Fruit fly (Drosophila melanogaster) whole organism: ENCODE measurements around the gene SCCRO.

Source experiments
- CG8478 ChIP-seq: fragments of >200 bp; optimal IDR thresholded peaks from 2 replicates; lab custom pipeline; 2018; ENCODE audit warnings: inconsistent platforms
- Dll ChIP-seq: fragments of >200 bp; optimal IDR thresholded peaks from 2 replicates; lab custom pipeline; 2017
- EcR ChIP-seq, 2 experiments: fragments of >200 bp; optimal IDR thresholded peaks; 2 replicates each; lab custom pipeline; 2017; ENCODE audit warnings: missing biosample characterization in 2 of 2, missing genetic modification characterization in 2 of 2, missing genetic modification reagents in 2 of 2
- pan ChIP-seq: fragments of >200 bp; optimal IDR thresholded peaks from 2 replicates; lab custom pipeline; 2017
- psq ChIP-seq: fragments of >200 bp; optimal IDR thresholded peaks from 2 replicates; lab custom pipeline; 2017
- usp ChIP-seq: fragments of >200 bp; optimal IDR thresholded peaks from 2 replicates; lab custom pipeline; 2017; ENCODE audit warnings: missing biosample characterization, missing genetic modification characterization, mixed read lengths

SCCRO gene

dm6 chr3L:15543467-15543866 lies 19.8 kb upstream of the SCCRO start:
- no peak for TF ChIP-seq EcR (GFP tag; optimal IDR thresholded peaks at IDR 0.05; lab: Kevin White, UChicago)
- no peak for TF ChIP-seq Dll (lab: Kevin White, UChicago)
- TF ChIP-seq CG8478 (lab: Kevin White, UChicago): no peak
- no peak for TF ChIP-seq usp (GFP tag; lab: Kevin White, UChicago)
- no peak for TF ChIP-seq pan (lab: Kevin White, UChicago)
- TF ChIP-seq psq (lab: Kevin White, UChicago): no peak

- TF ChIP-seq EcR (GFP tag; optimal IDR thresholded peaks at IDR 0.05; lab: Kevin White, UChicago) (peak; percentile 69 to 76), psq (lab: Kevin White, UChicago) (no peak)
Measured at dm6 chr3L:15544455-15545415, 18.5 kb upstream of the SCCRO start.

dm6 chr3L:15547187-15547790 lies 15.9 kb upstream of the SCCRO start:
- TF ChIP-seq psq (lab: Kevin White, UChicago) (no peak), pan (lab: Kevin White, UChicago) (peak; percentile 32)

- TF ChIP-seq psq (lab: Kevin White, UChicago) (no peak), pan (lab: Kevin White, UChicago) (no peak), CG8478 (lab: Kevin White, UChicago) (no peak), usp (GFP tag; lab: Kevin White, UChicago) (no peak), EcR (GFP tag; optimal IDR thresholded peaks at IDR 0.05; lab: Kevin White, UChicago) (no peak), Dll (lab: Kevin White, UChicago) (no peak)
Measured at dm6 chr3L:15548843-15549242, 14.4 kb upstream of the SCCRO start.

dm6 chr3L:15553993-15554644 lies 9.1 kb upstream of the SCCRO start, which contains the start of gene AGO2:
AGO2 (plus strand) TSS chr3L:15554113.
- no peak for TF ChIP-seq EcR (GFP tag; optimal IDR thresholded peaks at IDR 0.05; lab: Kevin White, UChicago)
- TF ChIP-seq pan (lab: Kevin White, UChicago): no peak
- no peak for TF ChIP-seq Dll (lab: Kevin White, UChicago)
- no peak for TF ChIP-seq psq (lab: Kevin White, UChicago)
- TF ChIP-seq usp (GFP tag; lab: Kevin White, UChicago): no peak
- no peak for TF ChIP-seq CG8478 (lab: Kevin White, UChicago)

- TF ChIP-seq EcR (GFP tag; optimal IDR thresholded peaks at IDR 0.05; lab: Kevin White, UChicago): no peak
- no peak for TF ChIP-seq Dll (lab: Kevin White, UChicago)
- no peak for TF ChIP-seq pan (lab: Kevin White, UChicago)
- no peak for TF ChIP-seq psq (lab: Kevin White, UChicago)
- no peak for TF ChIP-seq usp (GFP tag; lab: Kevin White, UChicago)
Measured at dm6 chr3L:15562727-15563057, 535 bp upstream of the SCCRO start.

dm6 chr3L:15563851-15564106 lies 552 bp downstream of the SCCRO start:
- no peak for TF ChIP-seq pan (lab: Kevin White, UChicago)
- TF ChIP-seq psq (lab: Kevin White, UChicago): no peak
- TF ChIP-seq CG8478 (lab: Kevin White, UChicago): no peak
- no peak for TF ChIP-seq EcR (GFP tag; optimal IDR thresholded peaks at IDR 0.05; lab: Kevin White, UChicago)
- TF ChIP-seq Dll (lab: Kevin White, UChicago): no peak
- no peak for TF ChIP-seq usp (GFP tag; lab: Kevin White, UChicago)

dm6 chr3L:15565829-15566433 lies 2.7 kb downstream of the SCCRO start, which contains the start of gene dop:
dop (plus strand) TSS chr3L:15566013.
- TF ChIP-seq pan (lab: Kevin White, UChicago): no peak
- peak; percentile 38 for TF ChIP-seq CG8478 (lab: Kevin White, UChicago)

- TF ChIP-seq psq (lab: Kevin White, UChicago): no peak
- no peak for TF ChIP-seq pan (lab: Kevin White, UChicago)
- no peak for TF ChIP-seq EcR (GFP tag; optimal IDR thresholded peaks at IDR 0.05; lab: Kevin White, UChicago)
- TF ChIP-seq usp (GFP tag; lab: Kevin White, UChicago): no peak
- no peak for TF ChIP-seq CG8478 (lab: Kevin White, UChicago)
- TF ChIP-seq Dll (lab: Kevin White, UChicago): no peak
Measured at dm6 chr3L:15566484-15566955, 3.3 kb downstream of the SCCRO start.

- TF ChIP-seq CG8478 (lab: Kevin White, UChicago): no peak
- TF ChIP-seq usp (GFP tag; lab: Kevin White, UChicago): no peak
- no peak for TF ChIP-seq psq (lab: Kevin White, UChicago)
Measured at dm6 chr3L:15568748-15569147, 5.5 kb downstream of the SCCRO start.

dm6 chr3L:15570571-15570970 lies 7.3 kb downstream of the SCCRO start:
- TF ChIP-seq pan (lab: Kevin White, UChicago) (no peak), usp (GFP tag; lab: Kevin White, UChicago) (no peak), CG8478 (lab: Kevin White, UChicago) (no peak), Dll (lab: Kevin White, UChicago) (no peak), EcR (GFP tag; optimal IDR thresholded peaks at IDR 0.05; lab: Kevin White, UChicago) (no peak), psq (lab: Kevin White, UChicago) (no peak)
